Worm (Caenorhabditis elegans) whole organism, L4 larva: ENCODE results near the gene nhr-290.
A peak's percentile ranks its signal among the peaks of the same experiment; 100 is the strongest.

Source experiments
- D1046.2 ChIP-seq: fragments of 200-800 bp; sonication (Bioruptor generic); IDR thresholded peaks from 2 replicates; pipeline ENCODE4 v1.3.6; 2022; ENCODE audit warnings: missing genetic modification characterization, missing compliant biosample characterization
- F49E8.2 ChIP-seq: sonication (generic microtip); optimal IDR thresholded peaks from 2 replicates; lab custom pipeline; 2016; ENCODE audit warnings: missing compliant biosample characterization, mild to moderate bottlenecking, missing genetic modification characterization, borderline replicate concordance
- R02D3.7 ChIP-seq: fragments of 150-350 bp; sonication (generic microtip); optimal IDR thresholded peaks from 3 replicates; lab custom pipeline; 2014; ENCODE audit warnings: missing biosample characterization, missing genetic modification characterization
- ZK546.5 ChIP-seq, 2 experiments: sonication (generic microtip); optimal IDR thresholded peaks; 2 replicates each; lab custom pipeline; 2017; ENCODE audit warnings: missing biosample characterization in 2 of 2, missing genetic modification characterization in 2 of 2
- aha-1 ChIP-seq: fragments of 150-350 bp; peaks from one replicate; lab custom pipeline; 2014; ENCODE audit warnings: missing biosample characterization, missing genetic modification characterization
- arid-1 ChIP-seq: fragments of 200-800 bp; sonication (Bioruptor generic); conservative IDR thresholded peaks from 2 replicates; pipeline ENCODE4 v1.3.6; 2022; ENCODE audit warnings: missing genetic modification reagents, missing genetic modification characterization, missing compliant biosample characterization
- ceh-28 ChIP-seq: fragments of 150-350 bp; optimal IDR thresholded peaks from 2 replicates; lab custom pipeline; 2014; ENCODE audit warnings: missing biosample characterization, missing genetic modification reagents, missing genetic modification characterization
- ceh-32 ChIP-seq: sonication (generic microtip); optimal IDR thresholded peaks from 2 replicates; lab custom pipeline; 2016; ENCODE audit warnings: mild to moderate bottlenecking, missing genetic modification characterization, missing compliant biosample characterization; ENCODE audit not compliant: poor library complexity
- ceh-62 ChIP-seq: sonication (generic microtip); optimal IDR thresholded peaks from 2 replicates; lab custom pipeline; 2017; ENCODE audit warnings: missing biosample characterization, missing genetic modification characterization
- ceh-82 ChIP-seq: sonication (generic microtip); optimal IDR thresholded peaks from 2 replicates; lab custom pipeline; 2017; ENCODE audit warnings: missing biosample characterization, missing genetic modification characterization
- ces-1 ChIP-seq: fragments of 150-350 bp; sonication (generic microtip); optimal IDR thresholded peaks from 4 replicates; lab custom pipeline; 2014; ENCODE audit warnings: missing biosample characterization, missing genetic modification reagents, missing genetic modification characterization
- ctbp-1 ChIP-seq: fragments of 200-800 bp; sonication (Bioruptor generic); IDR thresholded peaks from 2 replicates; pipeline ENCODE4 v1.3.6; 2022; ENCODE audit warnings: missing genetic modification reagents, missing genetic modification characterization, missing compliant biosample characterization
- daf-16 ChIP-seq, 3 experiments: sonication (generic microtip); optimal IDR thresholded peaks; 2 replicates each; lab custom pipeline; 2016 to 2017; ENCODE audit warnings: missing genetic modification characterization in 3 of 3, missing genetic modification reagents in 3 of 3, mild to moderate bottlenecking in 2 of 3, missing compliant biosample characterization in 2 of 3, missing biosample characterization in 1 of 3, moderate library complexity in 1 of 3
- duxl-1 ChIP-seq: sonication (generic microtip); optimal IDR thresholded peaks from 2 replicates; lab custom pipeline; 2016; ENCODE audit warnings: mild to moderate bottlenecking, missing genetic modification characterization, moderate library complexity, missing compliant biosample characterization; ENCODE audit not compliant: poor library complexity
- dve-1 ChIP-seq: sonication (generic microtip); optimal IDR thresholded peaks from 2 replicates; lab custom pipeline; 2017; ENCODE audit warnings: antibody characterized with exemption, mild to moderate bottlenecking, missing genetic modification characterization, missing compliant biosample characterization; ENCODE audit not compliant: insufficient read depth
- egl-43 ChIP-seq: fragments of 200-800 bp; sonication (Bioruptor generic); IDR thresholded peaks from 2 replicates; pipeline ENCODE4 v1.3.6; 2022; ENCODE audit warnings: missing genetic modification reagents, missing genetic modification characterization, missing compliant biosample characterization
- fkh-10 ChIP-seq: fragments of 150-350 bp; optimal IDR thresholded peaks from 2 replicates; lab custom pipeline; 2014; ENCODE audit warnings: missing biosample characterization, missing genetic modification reagents, missing genetic modification characterization
- gei-8 ChIP-seq: fragments of 200-800 bp; sonication (Bioruptor generic); optimal IDR thresholded peaks from 2 replicates; lab custom pipeline; 2018; ENCODE audit warnings: mild to moderate bottlenecking, missing genetic modification characterization, missing compliant biosample characterization
- hlh-11 ChIP-seq: fragments of 200-800 bp; sonication (Bioruptor generic); optimal IDR thresholded peaks from 2 replicates; lab custom pipeline; 2018; ENCODE audit warnings: mild to moderate bottlenecking, missing genetic modification characterization, missing compliant biosample characterization
- lin-1 ChIP-seq: fragments of 200-800 bp; sonication (Bioruptor generic); IDR thresholded peaks from 2 replicates; pipeline ENCODE4 v1.3.6; 2022; ENCODE audit warnings: missing genetic modification reagents, missing genetic modification characterization, missing compliant biosample characterization
- lin-38 ChIP-seq: fragments of 200-800 bp; sonication (Bioruptor generic); IDR thresholded peaks from 2 replicates; pipeline ENCODE4 v1.3.6; 2022; ENCODE audit warnings: missing genetic modification reagents, missing genetic modification characterization, missing compliant biosample characterization
- madf-9 ChIP-seq: fragments of 200-800 bp; sonication (Bioruptor generic); conservative IDR thresholded peaks from 2 replicates; pipeline ENCODE4 v1.3.6; 2022; ENCODE audit warnings: missing genetic modification reagents, missing genetic modification characterization, missing compliant biosample characterization
- nhr-10 ChIP-seq: fragments of 150-350 bp; optimal IDR thresholded peaks from 2 replicates; lab custom pipeline; 2014; ENCODE audit warnings: missing biosample characterization, missing genetic modification characterization
- nhr-25 ChIP-seq: sonication (generic microtip); optimal IDR thresholded peaks from 2 replicates; lab custom pipeline; 2017; ENCODE audit warnings: missing genetic modification characterization, mild to moderate bottlenecking, missing compliant biosample characterization, antibody characterized with exemption, moderate library complexity, borderline replicate concordance; ENCODE audit not compliant: insufficient read depth
- nhr-28 ChIP-seq: fragments of 150-350 bp; optimal IDR thresholded peaks from 2 replicates; lab custom pipeline; 2014; ENCODE audit warnings: missing biosample characterization, missing genetic modification characterization
- nhr-41 ChIP-seq: fragments of 200-800 bp; sonication (Bioruptor generic); IDR thresholded peaks from 2 replicates; pipeline ENCODE4 v1.3.6; 2022; ENCODE audit warnings: missing genetic modification reagents, missing genetic modification characterization, missing compliant biosample characterization
- nhr-76 ChIP-seq: fragments of 150-350 bp; optimal IDR thresholded peaks from 2 replicates; lab custom pipeline; 2014; ENCODE audit warnings: missing biosample characterization, missing genetic modification characterization
- pqm-1 ChIP-seq: sonication (generic microtip); optimal IDR thresholded peaks from 2 replicates; lab custom pipeline; 2017; ENCODE audit warnings: missing biosample characterization, missing genetic modification characterization
- rbr-2 ChIP-seq: sonication (generic microtip); optimal IDR thresholded peaks from 2 replicates; lab custom pipeline; 2016; ENCODE audit warnings: missing genotype, missing genetic modification characterization, missing compliant biosample characterization
- set-16 ChIP-seq: fragments of 200-800 bp; sonication (Bioruptor generic); IDR thresholded peaks from 2 replicates; pipeline ENCODE4 v1.3.6; 2022; ENCODE audit warnings: missing genetic modification reagents, missing genetic modification characterization, missing compliant biosample characterization
- snpc-4 ChIP-seq: fragments of 150-350 bp; optimal IDR thresholded peaks from 2 replicates; lab custom pipeline; 2014; ENCODE audit warnings: missing biosample characterization, missing genetic modification characterization
- spr-1 ChIP-seq: sonication (generic microtip); optimal IDR thresholded peaks from 2 replicates; lab custom pipeline; 2016; ENCODE audit warnings: mild to moderate bottlenecking, missing genetic modification characterization, missing compliant biosample characterization
- unc-130 ChIP-seq: sonication (generic microtip); optimal IDR thresholded peaks from 2 replicates; lab custom pipeline; 2016; ENCODE audit warnings: missing genetic modification reagents, missing genetic modification characterization, missing compliant biosample characterization
- unc-62 ChIP-seq, 3 experiments: fragments of 150-350 bp in 1 of 3; sonication (generic microtip); optimal IDR thresholded peaks in 2 of 3; peaks in 1 of 3; 1 replicate in 1 of 3; 2 replicates in 2 of 3; lab custom pipeline; 2014 to 2017; ENCODE audit warnings: missing biosample characterization in 3 of 3, missing genetic modification characterization in 3 of 3, missing genetic modification reagents in 3 of 3, missing genotype in 1 of 3
- vab-7 ChIP-seq: fragments of 200-800 bp; sonication (Bioruptor generic); IDR thresholded peaks from 2 replicates; pipeline ENCODE4 v1.3.6; 2022; ENCODE audit warnings: missing genetic modification reagents, missing genetic modification characterization, missing compliant biosample characterization
- zip-11 ChIP-seq: fragments of 200-800 bp; sonication (Bioruptor generic); IDR thresholded peaks from 2 replicates; pipeline ENCODE4 v1.3.6; 2022; ENCODE audit warnings: missing genetic modification characterization, missing compliant biosample characterization
- ztf-11 ChIP-seq: fragments of 150-350 bp; optimal IDR thresholded peaks from 2 replicates; lab custom pipeline; 2014; ENCODE audit warnings: missing biosample characterization, missing genetic modification characterization

Gene nhr-290

DNA sequence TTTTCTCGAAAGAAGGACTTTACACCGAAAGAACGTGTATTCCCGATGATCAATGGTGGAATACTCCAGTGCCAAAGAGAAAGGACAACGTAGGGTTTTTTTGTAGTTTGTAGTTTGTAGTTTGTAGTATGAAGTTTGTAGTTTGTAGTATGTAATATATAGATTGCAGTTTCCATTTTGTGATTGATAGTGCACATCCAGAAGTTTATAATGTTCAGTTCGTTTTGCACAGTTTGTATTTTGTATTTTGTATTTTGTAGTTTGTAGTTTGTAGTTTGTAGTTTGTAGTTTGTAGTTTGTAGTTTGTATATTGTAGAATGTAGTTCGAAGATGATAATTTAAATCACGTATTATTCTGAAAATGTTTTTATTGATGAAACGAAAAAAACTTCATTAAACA, 43.5 kb downstream of the nhr-290 start:
- TF ChIP-seq nhr-41 (GFP tag; lab: Robert Waterston, UW) (no peak), ZK546.5 (tag; optimal IDR thresholded peaks at IDR 0.05; lab: Kevin White, UChicago) (no peak), spr-1 (tag; lab: Kevin White, UChicago) (no peak), pqm-1 (no peak), ctbp-1 (no peak), nhr-28 (peak; percentile 95), rbr-2 (tag; lab: Kevin White, UChicago) (no peak), aha-1 (tag; lab: Kevin White, UChicago) (peak; percentile 30), vab-7 (GFP tag; lab: Robert Waterston, UW) (no peak), ceh-32 (tag; lab: Kevin White, UChicago) (no peak), ceh-28 (tag; lab: Kevin White, UChicago) (no peak)

DNA sequence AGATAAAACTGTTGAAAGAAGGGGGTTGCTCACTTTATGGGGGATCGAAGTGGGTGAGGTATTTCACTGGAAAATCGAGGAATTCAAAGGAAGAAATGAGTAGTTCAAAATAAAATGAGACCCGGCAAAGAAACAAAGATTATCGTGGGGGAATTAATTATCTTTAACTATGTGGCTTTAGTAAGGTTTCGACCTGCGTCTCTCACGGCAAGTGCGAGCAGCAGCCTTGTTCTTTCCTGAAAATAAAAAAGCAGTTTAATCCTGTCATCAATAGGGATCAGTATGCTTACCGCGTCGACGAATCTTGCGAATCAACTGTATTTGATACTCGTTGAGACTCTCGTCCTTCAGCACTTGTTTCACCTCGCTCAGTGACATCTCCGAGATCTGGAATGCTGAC, 47.9 kb downstream of the nhr-290 start, which contains the start of gene srh-271:
Gene srh-271, minus strand, starts transcription at position 101 of the 400 bp plus-strand sequence.
- TF ChIP-seq F49E8.2 (tag; lab: Kevin White, UChicago) (no peak), fkh-10 (GFP tag; lab: Kevin White, UChicago) (no peak), nhr-25 (tag; lab: Kevin White, UChicago) (no peak), duxl-1 (tag; lab: Kevin White, UChicago) (no peak), lin-1 (GFP tag; lab: Robert Waterston, UW) (no peak), arid-1 (GFP tag; lab: Robert Waterston, UW) (no peak), nhr-76 (no peak), unc-130 (GFP tag; lab: Kevin White, UChicago) (no peak), ceh-82 (tag; lab: Kevin White, UChicago) (no peak), hlh-11 (tag; lab: Kevin White, UChicago) (no peak), daf-16 (GFP tag; optimal IDR thresholded peaks at IDR 0.05; lab: Kevin White, UChicago) (no peak), daf-16 (tag; optimal IDR thresholded peaks at IDR 0.05; lab: Kevin White, UChicago) (no peak), lin-38 (GFP tag; lab: Robert Waterston, UW) (no peak), ztf-11 (tag; lab: Kevin White, UChicago) (no peak), dve-1 (no peak)

DNA sequence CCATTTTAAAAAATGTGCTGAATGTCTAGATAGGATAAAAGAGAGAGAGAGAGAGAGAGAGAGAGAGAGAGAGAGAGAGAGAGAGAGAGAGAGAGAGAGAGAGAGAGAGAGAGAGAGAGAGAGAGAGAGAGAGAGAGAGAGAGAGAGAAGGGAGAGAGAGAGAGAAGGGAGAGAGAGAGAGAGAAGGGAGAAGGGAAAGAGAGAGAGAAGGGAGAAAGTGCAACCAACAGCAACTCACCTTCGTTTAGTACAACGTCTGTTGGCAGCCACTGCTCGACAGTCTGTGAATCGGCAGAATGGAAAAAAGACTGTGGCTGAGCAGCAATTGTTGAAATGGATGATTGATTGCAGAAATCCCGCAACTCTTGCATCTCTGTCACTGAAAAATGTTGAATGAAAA, 49.8 kb downstream of the nhr-290 start:
- no peak for TF ChIP-seq D1046.2 (GFP tag; lab: Robert Waterston, UW)
- no peak for TF ChIP-seq ceh-62
- no peak for TF ChIP-seq snpc-4
- TF ChIP-seq zip-11 (GFP tag; lab: Robert Waterston, UW), result no peak
- no peak for TF ChIP-seq egl-43 (GFP tag; lab: Robert Waterston, UW)
- peak; percentile 78 for TF ChIP-seq set-16
- no peak for TF ChIP-seq lin-38 (GFP tag; lab: Robert Waterston, UW)
- no peak for TF ChIP-seq duxl-1 (tag; lab: Kevin White, UChicago)
- no peak for TF ChIP-seq gei-8 (GFP tag; lab: Kevin White, UChicago)
- peak in 1 of 2 experiments; percentile 58 for TF ChIP-seq unc-62 (GFP tag; optimal IDR thresholded peaks at IDR 0.05 in 1 of 2; lab: Kevin White, UChicago)
- no peak for TF ChIP-seq unc-62 (tag; optimal IDR thresholded peaks at IDR 0.05; lab: Kevin White, UChicago)
- TF ChIP-seq vab-7 (GFP tag; lab: Robert Waterston, UW), result no peak
- no peak for TF ChIP-seq madf-9 (GFP tag; lab: Robert Waterston, UW)
- peak; percentile 67 for TF ChIP-seq aha-1 (tag; lab: Kevin White, UChicago)
- TF ChIP-seq fkh-10 (GFP tag; lab: Kevin White, UChicago), result no peak
- TF ChIP-seq nhr-10, result no peak
- no peak for TF ChIP-seq R02D3.7 (tag; lab: Kevin White, UChicago)
- no peak for TF ChIP-seq ces-1 (GFP tag; lab: Kevin White, UChicago)
- TF ChIP-seq ZK546.5 (tag; optimal IDR thresholded peaks at IDR 0.05; lab: Kevin White, UChicago), result no peak
